Fruit fly (Drosophila melanogaster) whole organism, embryonic: ENCODE measurements around the gene CG7264.

Experiments
- CG10147 ChIP-seq: fragments of 200-800 bp; sonication (Bioruptor generic); optimal IDR thresholded peaks from 2 replicates; lab custom pipeline; 2019; ENCODE audit warnings: missing biosample characterization, mild to moderate bottlenecking, missing genetic modification characterization, moderate library complexity
- CG11504 ChIP-seq: fragments of 200-800 bp; sonication (Bioruptor generic); optimal IDR thresholded peaks from 3 replicates; lab custom pipeline; 2019; ENCODE audit warnings: missing biosample characterization, mild to moderate bottlenecking, missing genetic modification characterization, moderate library complexity
- CG11723 ChIP-seq: fragments of 200-800 bp; sonication (Bioruptor generic); optimal IDR thresholded peaks from 2 replicates; lab custom pipeline; 2017; ENCODE audit warnings: missing biosample characterization, mild to moderate bottlenecking, missing genetic modification characterization
- CG12236 ChIP-seq: fragments of 200-800 bp; sonication (Bioruptor generic); optimal IDR thresholded peaks from 2 replicates; lab custom pipeline; 2016; ENCODE audit warnings: missing biosample characterization, missing genetic modification characterization
- CG12391 ChIP-seq: fragments of 200-800 bp; sonication (Bioruptor generic); optimal IDR thresholded peaks from 3 replicates; lab custom pipeline; 2018; ENCODE audit warnings: missing biosample characterization, mild to moderate bottlenecking, missing genetic modification characterization, moderate library complexity
- CG12769 ChIP-seq: fragments of 200-800 bp; sonication (Bioruptor generic); optimal IDR thresholded peaks from 2 replicates; lab custom pipeline; 2019; ENCODE audit warnings: missing biosample characterization, mild to moderate bottlenecking, missing genetic modification characterization, moderate library complexity
- CG1529 ChIP-seq: fragments of 200-800 bp; sonication (Bioruptor generic); optimal IDR thresholded peaks from 3 replicates; lab custom pipeline; 2018; ENCODE audit warnings: missing biosample characterization, missing genetic modification characterization
- CG15514 ChIP-seq: fragments of 200-800 bp; sonication (Bioruptor generic); optimal IDR thresholded peaks from 3 replicates; lab custom pipeline; 2017; ENCODE audit warnings: missing biosample characterization, missing genetic modification characterization, mild to moderate bottlenecking, moderate library complexity, missing genetic modification reagents
- CG1603 ChIP-seq: fragments of 200-800 bp; sonication (Bioruptor generic); optimal IDR thresholded peaks from 2 replicates; lab custom pipeline; 2019; ENCODE audit warnings: missing biosample characterization, mild to moderate bottlenecking, missing genetic modification characterization, moderate library complexity
- CG16779 ChIP-seq: fragments of 200-800 bp; sonication (Bioruptor generic); IDR thresholded peaks from 2 replicates; pipeline ENCODE4 v1.3.6; 2022; ENCODE audit warnings: missing biosample characterization, missing genetic modification characterization
- CG17186 ChIP-seq: fragments of 200-800 bp; sonication (Bioruptor generic); optimal IDR thresholded peaks from 3 replicates; lab custom pipeline; 2017; ENCODE audit warnings: missing biosample characterization, missing genetic modification reagents, missing genetic modification characterization
- CG18599 ChIP-seq: fragments of 200-800 bp; sonication (Bioruptor generic); optimal IDR thresholded peaks from 3 replicates; lab custom pipeline; 2017; ENCODE audit warnings: missing biosample characterization, missing genetic modification characterization, mild to moderate bottlenecking, moderate library complexity, missing genetic modification reagents
- CG2116 ChIP-seq: fragments of 200-800 bp; sonication (Bioruptor generic); optimal IDR thresholded peaks from 3 replicates; lab custom pipeline; 2018; ENCODE audit warnings: missing biosample characterization, mild to moderate bottlenecking, missing genetic modification characterization
- CG2120 ChIP-seq: fragments of 200-800 bp; sonication (Bioruptor generic); optimal IDR thresholded peaks from 3 replicates; lab custom pipeline; 2016; ENCODE audit warnings: missing biosample characterization, missing genetic modification characterization
- CG3065 ChIP-seq: fragments of 200-800 bp; sonication (Bioruptor generic); optimal IDR thresholded peaks from 2 replicates; lab custom pipeline; 2016; ENCODE audit warnings: missing biosample characterization, missing genetic modification characterization
- CG4617 ChIP-seq: fragments of 200-800 bp; sonication (Bioruptor generic); optimal IDR thresholded peaks from 3 replicates; lab custom pipeline; 2016; ENCODE audit warnings: missing biosample characterization, missing genetic modification characterization, borderline replicate concordance
- CG4707 ChIP-seq: fragments of 200-800 bp; sonication (Bioruptor generic); optimal IDR thresholded peaks from 2 replicates; lab custom pipeline; 2018; ENCODE audit warnings: missing biosample characterization, mild to moderate bottlenecking, missing genetic modification characterization, moderate library complexity
- CG6854 ChIP-seq: fragments of 200-800 bp; sonication (Bioruptor generic); optimal IDR thresholded peaks from 3 replicates; lab custom pipeline; 2017; ENCODE audit warnings: missing biosample characterization, mild to moderate bottlenecking, missing genetic modification characterization
- CG7271 ChIP-seq: fragments of 200-800 bp; sonication (Bioruptor generic); optimal IDR thresholded peaks from 2 replicates; lab custom pipeline; 2018; ENCODE audit warnings: missing biosample characterization, mild to moderate bottlenecking, missing genetic modification characterization, moderate library complexity
- CG7556 ChIP-seq: fragments of 200-800 bp; sonication (Bioruptor generic); optimal IDR thresholded peaks from 2 replicates; lab custom pipeline; 2017; ENCODE audit warnings: missing biosample characterization, mild to moderate bottlenecking, missing genetic modification characterization
- CG7839 ChIP-seq: fragments of 200-800 bp; sonication (Bioruptor generic); optimal IDR thresholded peaks from 3 replicates; lab custom pipeline; 2018; ENCODE audit warnings: missing biosample characterization, mild to moderate bottlenecking, missing genetic modification characterization, moderate library complexity
- CG7987 ChIP-seq: fragments of 200-800 bp; sonication (Bioruptor generic); optimal IDR thresholded peaks from 2 replicates; lab custom pipeline; 2018; ENCODE audit warnings: missing biosample characterization, mild to moderate bottlenecking, missing genetic modification characterization, moderate library complexity
- CG8478 ChIP-seq: fragments of >200 bp; optimal IDR thresholded peaks from 2 replicates; lab custom pipeline; 2018
- E2f1 ChIP-seq: fragments of 200-800 bp; sonication (Bioruptor generic); IDR thresholded peaks from 2 replicates; pipeline ENCODE4 v1.3.6; 2022; ENCODE audit warnings: missing biosample characterization, missing genetic modification characterization
- Ets65A ChIP-seq: fragments of 200-800 bp; sonication (Bioruptor generic); peaks from one replicate; lab custom pipeline; 2016; ENCODE audit warnings: missing biosample characterization, missing genetic modification characterization
- Fer1 ChIP-seq: fragments of 200-800 bp; sonication (Bioruptor generic); optimal IDR thresholded peaks from 2 replicates; lab custom pipeline; 2017; ENCODE audit warnings: missing biosample characterization, mild to moderate bottlenecking, missing genetic modification characterization
- Gsc ChIP-seq: fragments of 200-800 bp; sonication (Bioruptor generic); IDR thresholded peaks from 2 replicates; pipeline ENCODE4 v1.3.6; 2022; ENCODE audit warnings: missing biosample characterization, missing genetic modification characterization
- HLHmδ ChIP-seq: fragments of 200-800 bp; sonication (Bioruptor generic); optimal IDR thresholded peaks from 2 replicates; lab custom pipeline; 2018; ENCODE audit warnings: missing biosample characterization, mild to moderate bottlenecking, missing genetic modification characterization, moderate library complexity
- Meics ChIP-seq: fragments of 200-800 bp; sonication (Bioruptor generic); optimal IDR thresholded peaks from 2 replicates; lab custom pipeline; 2017; ENCODE audit warnings: missing biosample characterization, mild to moderate bottlenecking, missing genetic modification characterization
- Nf-YA ChIP-seq: fragments of 200-800 bp; sonication (Bioruptor generic); IDR thresholded peaks from 2 replicates; pipeline ENCODE4 v1.3.6; 2022; ENCODE audit warnings: missing biosample characterization, missing genetic modification characterization
- Ptx1 ChIP-seq: fragments of 200-800 bp; sonication (Bioruptor generic); IDR thresholded peaks from 2 replicates; pipeline ENCODE4 v1.3.6; 2022; ENCODE audit warnings: missing biosample characterization, missing genetic modification characterization
- al ChIP-seq: fragments of 200-800 bp; sonication (Bioruptor generic); IDR thresholded peaks from 2 replicates; pipeline ENCODE4 v1.3.6; 2022; ENCODE audit warnings: missing biosample characterization, missing genetic modification characterization
- ap ChIP-seq: fragments of 200-800 bp; sonication (Bioruptor generic); IDR thresholded peaks from 2 replicates; pipeline ENCODE4 v1.3.6; 2022; ENCODE audit warnings: missing biosample characterization, missing genetic modification characterization
- ato ChIP-seq: fragments of 200-800 bp; sonication (Bioruptor generic); IDR thresholded peaks from 2 replicates; pipeline ENCODE4 v1.3.6; 2022; ENCODE audit warnings: missing biosample characterization, missing genetic modification characterization; ENCODE audit not compliant: partially characterized antibody
- bcd ChIP-seq: fragments of 200-800 bp; sonication (Bioruptor generic); optimal IDR thresholded peaks from 2 replicates; lab custom pipeline; 2017; ENCODE audit warnings: missing biosample characterization, mild to moderate bottlenecking, missing genetic modification characterization
- crc ChIP-seq: fragments of 200-800 bp; sonication (Bioruptor generic); optimal IDR thresholded peaks from 2 replicates; lab custom pipeline; 2016; ENCODE audit warnings: missing biosample characterization, missing genetic modification characterization
- cwo ChIP-seq: fragments of 200-800 bp; sonication (Bioruptor generic); optimal IDR thresholded peaks from 3 replicates; lab custom pipeline; 2017; ENCODE audit warnings: missing biosample characterization, missing genetic modification characterization, mild to moderate bottlenecking, moderate library complexity, missing genetic modification reagents
- dan ChIP-seq: fragments of 200-800 bp; sonication (Bioruptor generic); IDR thresholded peaks from 2 replicates; pipeline ENCODE4 v1.3.6; 2022; ENCODE audit warnings: missing biosample characterization, missing genetic modification characterization
- esg ChIP-seq: fragments of 200-800 bp; sonication (Bioruptor generic); conservative IDR thresholded peaks from 2 replicates; pipeline ENCODE4 v1.3.6; 2022; ENCODE audit warnings: missing biosample characterization, missing genetic modification characterization
- gem ChIP-seq: fragments of 200-800 bp; sonication (Bioruptor generic); optimal IDR thresholded peaks from 2 replicates; lab custom pipeline; 2019; ENCODE audit warnings: missing biosample characterization, mild to moderate bottlenecking, missing genetic modification characterization, moderate library complexity
- gfzf ChIP-seq: fragments of 200-800 bp; sonication (Bioruptor generic); optimal IDR thresholded peaks from 2 replicates; lab custom pipeline; 2016; ENCODE audit warnings: missing biosample characterization, mild to moderate bottlenecking, missing genetic modification characterization, moderate library complexity
- hkb ChIP-seq, 2 experiments: fragments of 200-800 bp in 1 of 2; fragments of >200 bp in 1 of 2; sonication (Bioruptor generic) in 1 of 2; IDR thresholded peaks in 1 of 2; optimal IDR thresholded peaks in 1 of 2; 2 replicates each; pipeline versions ENCODE4 v1.3.6 to Lab custom; 2017 to 2022; ENCODE audit warnings: missing biosample characterization in 1 of 2, missing genetic modification characterization in 1 of 2
- inv ChIP-seq: fragments of 200-800 bp; sonication (Bioruptor generic); IDR thresholded peaks from 2 replicates; pipeline ENCODE4 v1.3.6; 2022; ENCODE audit warnings: missing biosample characterization, missing genetic modification characterization; ENCODE audit not compliant: partially characterized antibody
- lbe ChIP-seq: fragments of 200-800 bp; sonication (Bioruptor generic); optimal IDR thresholded peaks from 2 replicates; lab custom pipeline; 2016; ENCODE audit warnings: missing biosample characterization, mild to moderate bottlenecking, missing genetic modification characterization
- pan ChIP-seq, 4 experiments: fragments of >200 bp in 3 of 4; fragments of 200-800 bp in 1 of 4; sonication (Bioruptor generic) in 1 of 4; optimal IDR thresholded peaks in 3 of 4; IDR thresholded peaks in 1 of 4; 2 replicates each; pipeline versions ENCODE4 v1.3.6 to Lab custom; 2017 to 2022; ENCODE audit warnings: missing biosample characterization in 2 of 4, missing genetic modification characterization in 2 of 4, mixed read lengths in 1 of 4
- psq ChIP-seq: fragments of 200-800 bp; sonication (Bioruptor generic); optimal IDR thresholded peaks from 2 replicates; lab custom pipeline; 2017; ENCODE audit warnings: missing biosample characterization, missing genetic modification characterization
- pum ChIP-seq: fragments of 200-800 bp; sonication (Bioruptor generic); optimal IDR thresholded peaks from 2 replicates; lab custom pipeline; 2016; ENCODE audit warnings: missing biosample characterization, missing genetic modification characterization
- row ChIP-seq: fragments of 200-800 bp; sonication (Bioruptor generic); IDR thresholded peaks from 3 replicates; pipeline ENCODE4 v1.3.6; 2022; ENCODE audit warnings: missing biosample characterization, missing genetic modification characterization
- sens ChIP-seq: fragments of 200-800 bp; sonication (Bioruptor generic); peaks from one replicate; lab custom pipeline; 2016; ENCODE audit warnings: missing biosample characterization, missing genetic modification characterization

Gene CG7264

DNA sequence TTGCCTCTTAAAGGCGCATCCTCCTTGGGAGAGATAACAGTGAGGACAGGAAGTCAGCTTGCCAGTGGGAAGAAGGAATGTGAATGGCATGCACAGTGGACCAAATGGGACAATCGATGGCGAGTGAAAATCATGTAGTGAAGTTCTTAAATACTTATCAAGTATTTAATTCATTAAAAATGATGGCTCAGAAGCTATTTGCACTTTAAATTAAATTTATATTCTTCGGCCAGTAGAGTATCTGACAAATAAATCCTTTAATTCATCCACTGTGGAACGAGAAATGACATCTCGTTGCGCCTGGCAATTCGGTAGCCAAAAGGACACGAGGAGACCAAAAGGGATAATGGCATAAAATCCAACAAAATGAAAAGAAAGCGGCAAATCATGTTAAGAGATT lies 40.5 kb downstream of the CG7264 start (continued):
- no peak for TF ChIP-seq ato (GFP tag; lab: Robert Waterston, UW)
- TF ChIP-seq Nf-YA (GFP tag; lab: Robert Waterston, UW) = no peak
- TF ChIP-seq psq = no peak
- TF ChIP-seq ap = no peak
- no peak for TF ChIP-seq CG6854
- TF ChIP-seq al (GFP tag; lab: Robert Waterston, UW) = no peak
- TF ChIP-seq CG2120 (GFP tag; lab: Kevin White, UChicago) = peak; percentile 58
- peak; percentile 33; the same call in 2 of the 3 replicates for TF ChIP-seq row
- no peak for TF ChIP-seq CG3065 (GFP tag; lab: Kevin White, UChicago)
- TF ChIP-seq CG7556 (GFP tag; lab: Kevin White, UChicago) = peak; percentile 20
- no peak for TF ChIP-seq CG8478 (lab: Kevin White, UChicago)
- TF ChIP-seq bcd (GFP tag; lab: Kevin White, UChicago) = peak; percentile 1
- no peak for TF ChIP-seq CG12236
- no peak for TF ChIP-seq CG12391 (tag; lab: Kevin White, UChicago)
- TF ChIP-seq CG12769 (tag; lab: Kevin White, UChicago) = peak; percentile 51
- TF ChIP-seq inv = no peak
- no peak for TF ChIP-seq CG10147 (GFP tag; lab: Kevin White, UChicago)
- no peak for TF ChIP-seq pum (GFP tag; lab: Kevin White, UChicago)
- TF ChIP-seq CG7271 = no peak
- no peak for TF ChIP-seq HLHmδ (GFP tag; lab: Kevin White, UChicago)
- no peak for TF ChIP-seq CG17186 (GFP tag; lab: Kevin White, UChicago)
- TF ChIP-seq, all 482 proteins: peak for 30

DNA sequence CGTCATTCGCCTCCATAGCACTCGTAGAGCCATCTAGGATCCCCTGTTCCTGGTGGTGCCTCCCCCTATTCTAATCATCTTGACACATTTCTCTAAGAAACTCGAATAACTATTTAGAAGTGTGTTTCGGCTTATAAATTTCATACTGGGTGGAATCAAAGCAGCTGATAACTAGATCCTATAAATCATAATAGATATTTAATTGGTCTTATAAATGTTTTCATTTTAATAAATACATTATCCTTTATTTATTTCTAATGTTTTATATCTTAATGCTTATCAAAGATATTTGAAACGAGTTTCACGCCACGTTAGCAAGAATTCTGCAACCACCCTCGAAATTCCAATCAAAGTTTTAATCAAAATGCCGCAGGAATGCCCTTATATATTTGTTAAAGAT lies 42.4 kb downstream of the CG7264 start, which contains the start of gene CG5906:
Gene CG5906 (minus strand): TSS at position 101 of the 400 bp plus-strand sequence.
- no peak for TF ChIP-seq crc (GFP tag; lab: Kevin White, UChicago)
- no peak for TF ChIP-seq CG4707
- TF ChIP-seq CG2116 = no peak
- no peak for TF ChIP-seq CG16779 (GFP tag; lab: Robert Waterston, UW)
- no peak for TF ChIP-seq Gsc (GFP tag; lab: Robert Waterston, UW)
- TF ChIP-seq CG7987 = no peak
- no peak for TF ChIP-seq cwo (GFP tag; lab: Kevin White, UChicago)
- TF ChIP-seq Fer1 (GFP tag; lab: Kevin White, UChicago) = no peak
- TF ChIP-seq CG1529 (GFP tag; lab: Kevin White, UChicago) = no peak

DNA sequence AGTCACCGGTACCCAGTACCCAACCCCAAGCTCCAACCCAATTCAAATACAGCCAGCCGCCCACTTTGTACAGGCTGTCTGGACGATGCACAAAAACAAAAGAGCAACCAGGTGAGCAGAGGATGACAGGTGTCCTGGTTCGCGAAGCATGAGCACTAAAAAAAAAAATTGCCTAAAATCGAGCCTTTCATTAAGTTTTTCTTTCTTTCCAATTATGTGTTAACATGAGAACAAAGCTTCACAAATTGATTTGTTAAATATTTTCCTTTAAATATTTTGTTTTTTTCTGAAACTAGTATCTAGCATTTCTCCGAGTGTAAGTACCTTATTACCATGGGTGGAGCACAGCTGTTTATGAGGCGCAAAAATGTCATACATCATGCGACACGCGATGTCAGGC lies 45.9 kb downstream of the CG7264 start:
- TF ChIP-seq sens (GFP tag; lab: Kevin White, UChicago) (peak; percentile 8), Meics (GFP tag; lab: Kevin White, UChicago) (peak; percentile 21), gem (tag; lab: Kevin White, UChicago) (peak; percentile 4), CG4617 (no peak), hkb (optimal IDR thresholded peaks at IDR 0.05; lab: Kevin White, UChicago) (no peak), hkb (GFP tag; IDR thresholded peaks at IDR 0.05; lab: Robert Waterston, UW) (no peak), lbe (GFP tag; lab: Kevin White, UChicago) (no peak), gfzf (GFP tag; lab: Kevin White, UChicago) (no peak), CG15514 (GFP tag; lab: Kevin White, UChicago) (peak; percentile 20), esg (0 out of 2 replicates have a peak, but pooled peaks have one; percentile 10), Ets65A (peak; percentile 63), CG11504 (tag; lab: Kevin White, UChicago) (peak; percentile 0), Ptx1 (GFP tag; lab: Robert Waterston, UW) (no peak), CG1603 (tag; lab: Kevin White, UChicago) (no peak), CG7839 (no peak), CG2120 (GFP tag; lab: Kevin White, UChicago) (peak; percentile 17), CG18599 (GFP tag; lab: Kevin White, UChicago) (peak; percentile 53), E2f1 (no peak), CG11723 (GFP tag; lab: Kevin White, UChicago) (no peak), dan (GFP tag; lab: Robert Waterston, UW) (no peak), pan (optimal IDR thresholded peaks at IDR 0.05; lab: Kevin White, UChicago) (no peak), pan (GFP tag; optimal IDR thresholded peaks at IDR 0.05 in 1 of 2, IDR thresholded peaks at IDR 0.05 in 1 of 2) (no peak)
